Fruit fly (Drosophila melanogaster) whole organism, embryonic: ENCODE data around the gene CG5861.

Experiments
- Bgb ChIP-seq: fragments of 200-800 bp; sonication (Bioruptor generic); IDR thresholded peaks from 2 replicates; pipeline ENCODE4 v1.3.6; 2022; ENCODE audit warnings: missing biosample characterization, missing genetic modification characterization; ENCODE audit not compliant: partially characterized antibody
- Bteb2 ChIP-seq: fragments of 200-800 bp; sonication (Bioruptor generic); optimal IDR thresholded peaks from 2 replicates; lab custom pipeline; 2016; ENCODE audit warnings: missing biosample characterization, missing genetic modification characterization
- CG10274 ChIP-seq: fragments of 200-800 bp; sonication (Bioruptor generic); optimal IDR thresholded peaks from 3 replicates; lab custom pipeline; 2017; ENCODE audit warnings: missing biosample characterization, mild to moderate bottlenecking, missing genetic modification characterization
- CG10431 ChIP-seq: fragments of 200-800 bp; sonication (Bioruptor generic); optimal IDR thresholded peaks from 3 replicates; lab custom pipeline; 2018; ENCODE audit warnings: missing biosample characterization, mild to moderate bottlenecking, missing genetic modification characterization
- CG11456 ChIP-seq: fragments of 200-800 bp; sonication (Bioruptor generic); IDR thresholded peaks from 3 replicates; pipeline ENCODE4 v1.3.6; 2022; ENCODE audit warnings: missing biosample characterization, missing genetic modification characterization
- CG12659 ChIP-seq: fragments of 200-800 bp; sonication (Bioruptor generic); optimal IDR thresholded peaks from 3 replicates; lab custom pipeline; 2017; ENCODE audit warnings: mild to moderate bottlenecking, missing biosample characterization, missing genetic modification reagents, missing genetic modification characterization
- CG15514 ChIP-seq: fragments of 200-800 bp; sonication (Bioruptor generic); optimal IDR thresholded peaks from 3 replicates; lab custom pipeline; 2017; ENCODE audit warnings: missing biosample characterization, missing genetic modification characterization, mild to moderate bottlenecking, moderate library complexity, missing genetic modification reagents
- CG1602 ChIP-seq: fragments of 200-800 bp; sonication (Bioruptor generic); optimal IDR thresholded peaks from 3 replicates; lab custom pipeline; 2016; ENCODE audit warnings: missing biosample characterization, missing genetic modification characterization
- CG16815 ChIP-seq: fragments of 200-800 bp; sonication (Bioruptor generic); optimal IDR thresholded peaks from 3 replicates; lab custom pipeline; 2017; ENCODE audit warnings: missing biosample characterization, mild to moderate bottlenecking, missing genetic modification characterization
- CG18011 ChIP-seq: fragments of 200-800 bp; sonication (Bioruptor generic); optimal IDR thresholded peaks from 2 replicates; lab custom pipeline; 2017; ENCODE audit warnings: missing biosample characterization, missing genetic modification characterization, mild to moderate bottlenecking, moderate library complexity, missing genotype
- CG2129 ChIP-seq: fragments of 200-800 bp; sonication (Bioruptor generic); IDR thresholded peaks from 2 replicates; pipeline ENCODE4 v1.3.6; 2022; ENCODE audit warnings: missing biosample characterization, missing genetic modification characterization; ENCODE audit not compliant: partially characterized antibody
- CG2202 ChIP-seq: fragments of 200-800 bp; sonication (Bioruptor generic); optimal IDR thresholded peaks from 2 replicates; lab custom pipeline; 2018; ENCODE audit warnings: missing biosample characterization, mild to moderate bottlenecking, missing genetic modification characterization
- CG2712 ChIP-seq: fragments of 200-800 bp; optimal IDR thresholded peaks from 3 replicates; lab custom pipeline; 2019; ENCODE audit warnings: missing biosample characterization, mild to moderate bottlenecking, missing genetic modification characterization, moderate library complexity
- CG31441 ChIP-seq: fragments of 200-800 bp; sonication (Bioruptor generic); IDR thresholded peaks from 2 replicates; pipeline ENCODE4 v1.3.6; 2022; ENCODE audit warnings: missing biosample characterization, missing genetic modification characterization
- CG34224 ChIP-seq: fragments of 200-800 bp; sonication (Bioruptor generic); IDR thresholded peaks from 3 replicates; pipeline ENCODE4 v1.3.6; 2022; ENCODE audit warnings: missing biosample characterization, missing genetic modification characterization; ENCODE audit not compliant: partially characterized antibody
- CG43689 ChIP-seq: fragments of 200-800 bp; sonication (Bioruptor generic); IDR thresholded peaks from 2 replicates; pipeline ENCODE4 v1.3.6; 2022; ENCODE audit warnings: missing biosample characterization, missing genetic modification characterization
- CG6689 ChIP-seq: fragments of 200-800 bp; sonication (Bioruptor generic); IDR thresholded peaks from 2 replicates; pipeline ENCODE4 v1.3.6; 2022; ENCODE audit warnings: missing biosample characterization, missing genetic modification characterization
- CG7556 ChIP-seq: fragments of 200-800 bp; sonication (Bioruptor generic); optimal IDR thresholded peaks from 2 replicates; lab custom pipeline; 2017; ENCODE audit warnings: missing biosample characterization, mild to moderate bottlenecking, missing genetic modification characterization
- CoRest ChIP-seq: fragments of 200-800 bp; sonication (Bioruptor generic); optimal IDR thresholded peaks from 3 replicates; lab custom pipeline; 2018; ENCODE audit warnings: missing biosample characterization, mild to moderate bottlenecking, missing genetic modification characterization, moderate library complexity
- Dbx ChIP-seq: fragments of 200-800 bp; sonication (Bioruptor generic); IDR thresholded peaks from 3 replicates; pipeline ENCODE4 v1.3.6; 2022; ENCODE audit warnings: missing biosample characterization, missing genetic modification characterization
- Dek ChIP-seq: fragments of 200-800 bp; sonication (Bioruptor generic); optimal IDR thresholded peaks from 3 replicates; lab custom pipeline; 2019; ENCODE audit warnings: missing biosample characterization, mild to moderate bottlenecking, missing genetic modification characterization, moderate library complexity
- Doc3 ChIP-seq: fragments of 200-800 bp; sonication (Bioruptor generic); IDR thresholded peaks from 3 replicates; pipeline ENCODE4 v1.3.6; 2022; ENCODE audit warnings: missing biosample characterization, missing genetic modification characterization; ENCODE audit not compliant: partially characterized antibody
- Nf-YA ChIP-seq: fragments of 200-800 bp; sonication (Bioruptor generic); IDR thresholded peaks from 2 replicates; pipeline ENCODE4 v1.3.6; 2022; ENCODE audit warnings: missing biosample characterization, missing genetic modification characterization
- Taf1 ChIP-seq: fragments of 200-800 bp; sonication (Bioruptor generic); IDR thresholded peaks from 2 replicates; pipeline ENCODE4 v1.3.6; 2022; ENCODE audit warnings: missing biosample characterization, missing genetic modification characterization
- ase ChIP-seq: fragments of 200-800 bp; sonication (Bioruptor generic); IDR thresholded peaks from 3 replicates; pipeline ENCODE4 v1.3.6; 2022; ENCODE audit warnings: missing biosample characterization, missing genetic modification characterization
- bab2 ChIP-seq: fragments of 200-800 bp; sonication (Bioruptor generic); optimal IDR thresholded peaks from 2 replicates; lab custom pipeline; 2016; ENCODE audit warnings: missing biosample characterization, missing genetic modification characterization
- bcd ChIP-seq: fragments of 200-800 bp; sonication (Bioruptor generic); optimal IDR thresholded peaks from 2 replicates; lab custom pipeline; 2017; ENCODE audit warnings: missing biosample characterization, mild to moderate bottlenecking, missing genetic modification characterization
- br ChIP-seq: fragments of >200 bp; optimal IDR thresholded peaks from 2 replicates; lab custom pipeline; 2017
- bsh ChIP-seq, 2 experiments: fragments of 200-800 bp; sonication (Bioruptor generic); optimal IDR thresholded peaks; 2 replicates each; lab custom pipeline; 2017 to 2018; ENCODE audit warnings: mild to moderate bottlenecking in 2 of 2, missing biosample characterization in 2 of 2, missing genetic modification characterization in 2 of 2, moderate library complexity in 1 of 2
- cato ChIP-seq: fragments of 200-800 bp; sonication (Bioruptor generic); optimal IDR thresholded peaks from 2 replicates; lab custom pipeline; 2016; ENCODE audit warnings: missing biosample characterization, missing genetic modification characterization, borderline replicate concordance
- cg ChIP-seq: fragments of 200-800 bp; sonication (Bioruptor generic); optimal IDR thresholded peaks from 3 replicates; lab custom pipeline; 2019; ENCODE audit warnings: missing biosample characterization, mild to moderate bottlenecking, missing genetic modification characterization, moderate library complexity
- chinmo ChIP-seq: fragments of 200-800 bp; sonication (Bioruptor generic); IDR thresholded peaks from 4 replicates; pipeline ENCODE4 v1.3.6; 2022; ENCODE audit warnings: missing biosample characterization, missing genetic modification characterization; ENCODE audit not compliant: partially characterized antibody
- ci ChIP-seq: fragments of 200-800 bp; sonication (Bioruptor generic); IDR thresholded peaks from 3 replicates; pipeline ENCODE4 v1.3.6; 2022; ENCODE audit warnings: missing biosample characterization, missing genetic modification characterization
- crol ChIP-seq: fragments of 200-800 bp; sonication (Bioruptor generic); IDR thresholded peaks from 2 replicates; pipeline ENCODE4 v1.3.6; 2022; ENCODE audit warnings: missing biosample characterization, missing genetic modification characterization
- da ChIP-seq: fragments of 200-800 bp; sonication (Bioruptor generic); optimal IDR thresholded peaks from 2 replicates; lab custom pipeline; 2016; ENCODE audit warnings: missing biosample characterization, missing genetic modification characterization
- dati ChIP-seq: fragments of 200-800 bp; sonication (Bioruptor generic); IDR thresholded peaks from 2 replicates; pipeline ENCODE4 v1.3.6; 2022; ENCODE audit warnings: missing biosample characterization, missing genetic modification characterization
- emc ChIP-seq: fragments of 200-800 bp; sonication (Bioruptor generic); optimal IDR thresholded peaks from 2 replicates; lab custom pipeline; 2016; ENCODE audit warnings: missing biosample characterization, missing genetic modification characterization
- eyg ChIP-seq: fragments of 200-800 bp; sonication (Bioruptor generic); optimal IDR thresholded peaks from 3 replicates; lab custom pipeline; 2016; ENCODE audit warnings: missing biosample characterization, missing genetic modification characterization
- ham ChIP-seq: fragments of 200-800 bp; sonication (Bioruptor generic); IDR thresholded peaks from 2 replicates; pipeline ENCODE4 v1.3.6; 2022; ENCODE audit warnings: missing biosample characterization, missing genetic modification characterization
- jigr1 ChIP-seq: fragments of 200-800 bp; sonication (Bioruptor generic); IDR thresholded peaks from 3 replicates; pipeline ENCODE4 v1.3.6; 2022; ENCODE audit warnings: missing biosample characterization, missing genetic modification characterization
- kni ChIP-seq: fragments of 200-800 bp; sonication (Bioruptor generic); optimal IDR thresholded peaks from 3 replicates; lab custom pipeline; 2017; ENCODE audit warnings: mild to moderate bottlenecking, missing biosample characterization, missing genetic modification reagents, missing genetic modification characterization
- lilli ChIP-seq: fragments of 200-800 bp; sonication (Bioruptor generic); optimal IDR thresholded peaks from 3 replicates; lab custom pipeline; 2016; ENCODE audit warnings: missing biosample characterization, missing genetic modification characterization
- odd ChIP-seq: fragments of 200-800 bp; sonication (Bioruptor generic); optimal IDR thresholded peaks from 2 replicates; lab custom pipeline; 2017; ENCODE audit warnings: missing biosample characterization, mild to moderate bottlenecking, missing genetic modification characterization
- onecut ChIP-seq: fragments of 200-800 bp; sonication (Bioruptor generic); IDR thresholded peaks from 2 replicates; pipeline ENCODE4 v1.3.6; 2022; ENCODE audit warnings: missing biosample characterization, missing genetic modification characterization
- peb ChIP-seq: fragments of 200-800 bp; sonication (Bioruptor generic); IDR thresholded peaks from 2 replicates; pipeline ENCODE4 v1.3.6; 2022; ENCODE audit warnings: missing biosample characterization, missing genetic modification characterization
- run ChIP-seq: fragments of 200-800 bp; sonication (Bioruptor generic); optimal IDR thresholded peaks from 3 replicates; lab custom pipeline; 2018; ENCODE audit warnings: missing biosample characterization, mild to moderate bottlenecking, missing genetic modification characterization
- usp ChIP-seq: fragments of >200 bp; optimal IDR thresholded peaks from 2 replicates; lab custom pipeline; 2017; ENCODE audit warnings: missing biosample characterization, missing genetic modification characterization
- wdn ChIP-seq: fragments of 200-800 bp; sonication (Bioruptor generic); IDR thresholded peaks from 2 replicates; pipeline ENCODE4 v1.3.6; 2022; ENCODE audit warnings: missing biosample characterization, missing genetic modification characterization
- zen ChIP-seq: fragments of 200-800 bp; sonication (Bioruptor generic); optimal IDR thresholded peaks from 3 replicates; lab custom pipeline; 2018; ENCODE audit warnings: missing biosample characterization, mild to moderate bottlenecking, missing genetic modification characterization, moderate library complexity

The CG5861 gene

DNA sequence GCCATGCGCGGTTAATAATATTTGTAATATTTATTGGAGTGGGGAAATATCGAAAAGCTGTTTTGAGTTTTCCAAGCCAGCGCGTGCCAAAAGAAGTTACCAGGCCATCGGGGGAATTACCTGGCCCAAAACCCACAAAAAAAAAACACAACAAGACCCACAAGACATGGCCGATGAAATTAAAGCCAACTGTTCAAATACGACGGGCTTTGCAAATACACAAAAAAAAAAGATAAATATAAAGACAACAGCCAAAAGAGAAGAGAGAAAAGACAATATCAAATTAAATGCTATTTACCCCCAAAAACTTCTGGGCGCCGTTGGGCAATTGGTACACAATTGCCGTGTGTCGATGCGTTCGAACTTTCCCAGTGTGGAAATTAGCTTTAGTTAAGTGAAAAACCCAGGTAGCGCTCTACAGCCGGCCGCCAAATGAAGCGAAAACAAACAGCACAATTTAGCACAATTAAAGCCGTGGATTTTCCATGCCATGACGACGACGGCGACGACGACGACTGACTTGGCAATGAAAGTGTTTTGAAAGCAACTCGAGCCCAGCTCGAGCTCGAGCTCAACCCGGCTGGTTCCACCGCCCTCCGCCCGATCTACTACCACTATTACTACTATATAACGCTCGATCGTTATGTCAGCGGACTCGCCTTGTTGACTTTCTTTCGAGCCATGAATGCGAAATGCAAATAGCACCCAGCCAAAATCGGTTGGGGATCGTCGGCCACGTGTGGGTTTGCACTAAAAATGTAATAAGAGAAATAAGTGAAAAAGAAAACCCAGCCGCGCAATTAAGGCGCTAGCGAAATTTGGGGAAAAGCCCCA, 10.9 kb upstream of the CG5861 start (continued):
- TF ChIP-seq kni (GFP tag; lab: Kevin White, UChicago) (peak; percentile 77), bab2 (GFP tag; lab: Kevin White, UChicago) (no peak), CG31441 (GFP tag; lab: Robert Waterston, UW) (peak; percentile 24; the same call in 1 of the 2 replicates), Nf-YA (GFP tag; lab: Robert Waterston, UW) (peak; percentile 36; the same call in 1 of the 2 replicates), CG2712 (no peak), Bteb2 (GFP tag; lab: Kevin White, UChicago) (peak; percentile 32), Doc3 (no peak), CG1602 (GFP tag; lab: Kevin White, UChicago) (no peak), CG18011 (GFP tag; lab: Kevin White, UChicago) (peak; percentile 43), Dek (tag; lab: Kevin White, UChicago) (peak; percentile 38), cato (GFP tag; lab: Kevin White, UChicago) (no peak), onecut (GFP tag; lab: Robert Waterston, UW) (peak; percentile 47), CG12659 (GFP tag; lab: Kevin White, UChicago) (peak; percentile 51), bcd (peak; percentile 6), emc (GFP tag; lab: Kevin White, UChicago) (no peak), chinmo (GFP tag; lab: Robert Waterston, UW) (no peak), zen (tag; lab: Kevin White, UChicago) (no peak), CG15514 (GFP tag; lab: Kevin White, UChicago) (peak; percentile 13), dati (GFP tag; lab: Robert Waterston, UW) (no peak), CG11456 (GFP tag; lab: Robert Waterston, UW) (no peak), da (peak; percentile 17), bsh (GFP tag; optimal IDR thresholded peaks at IDR 0.05; lab: Kevin White, UChicago) (peak in 1 of 2 experiments; percentile 52), CoRest (tag; lab: Kevin White, UChicago) (peak; percentile 16), CG10431 (peak; percentile 64), eyg (GFP tag; lab: Kevin White, UChicago) (peak; percentile 40), run (tag; lab: Kevin White, UChicago) (no peak), ham (GFP tag; lab: Robert Waterston, UW) (no peak), lilli (no peak), peb (GFP tag; lab: Robert Waterston, UW) (no peak), Bgb (no peak), jigr1 (no peak), CG2129 (no peak), ci (peak; percentile 70; the same call in 2 of the 3 replicates), odd (peak; percentile 72), usp (GFP tag; lab: Kevin White, UChicago) (no peak), CG43689 (GFP tag; lab: Robert Waterston, UW) (no peak), Taf1 (GFP tag; lab: Robert Waterston, UW) (no peak), br (no peak), CG2202 (tag; lab: Kevin White, UChicago) (no peak), CG6689 (GFP tag; lab: Robert Waterston, UW) (0 out of 2 replicates have a peak, but pooled peaks have one; percentile 12), crol (GFP tag; lab: Robert Waterston, UW) (no peak), Dbx (GFP tag; lab: Robert Waterston, UW) (peak; percentile 62; the same call in 2 of the 3 replicates), CG10274 (GFP tag; lab: Kevin White, UChicago) (no peak), ase (GFP tag; lab: Robert Waterston, UW) (no peak), cg (GFP tag; lab: Kevin White, UChicago) (no peak), CG34224 (GFP tag; lab: Robert Waterston, UW) (no peak), CG7556 (GFP tag; lab: Kevin White, UChicago) (peak; percentile 55), CG16815 (GFP tag; lab: Kevin White, UChicago) (no peak), wdn (GFP tag; lab: Robert Waterston, UW) (0 out of 2 replicates have a peak, but pooled peaks have one; percentile 21)
